Fruit fly (Drosophila melanogaster) whole organism, prepupa: ENCODE results near the gene Rbf2.

ENCODE experiments used
- CG11294 ChIP-seq: fragments of 200-800 bp; sonication (Bioruptor generic); IDR thresholded peaks from 2 replicates; pipeline ENCODE4 v1.3.6; 2022; ENCODE audit warnings: missing biosample characterization, missing genetic modification characterization
- CG11762 ChIP-seq: fragments of 200-800 bp; sonication (Bioruptor generic); optimal IDR thresholded peaks from 3 replicates; lab custom pipeline; 2016; ENCODE audit warnings: missing biosample characterization, missing genetic modification characterization; ENCODE audit not compliant: insufficient read depth
- CG3919 ChIP-seq: fragments of 200-800 bp; sonication (Bioruptor generic); optimal IDR thresholded peaks from 3 replicates; lab custom pipeline; 2016; ENCODE audit warnings: missing biosample characterization, missing genetic modification characterization
- CG6792 ChIP-seq: fragments of 200-800 bp; sonication (Bioruptor generic); optimal IDR thresholded peaks from 3 replicates; lab custom pipeline; 2016; ENCODE audit warnings: missing biosample characterization, missing genetic modification characterization
- CG8319 ChIP-seq: fragments of 200-800 bp; sonication (Bioruptor generic); optimal IDR thresholded peaks from 3 replicates; lab custom pipeline; 2016; ENCODE audit warnings: missing biosample characterization, missing genetic modification characterization
- CG8632 ChIP-seq: fragments of 200-800 bp; sonication (Bioruptor generic); optimal IDR thresholded peaks from 3 replicates; lab custom pipeline; 2016; ENCODE audit warnings: missing biosample characterization, missing genetic modification characterization
- Eip93F ChIP-seq: fragments of 200-800 bp; sonication (Bioruptor generic); optimal IDR thresholded peaks from 2 replicates; lab custom pipeline; 2016; ENCODE audit warnings: missing biosample characterization, mild to moderate bottlenecking, missing genetic modification characterization
- Gug ChIP-seq: fragments of 200-800 bp; sonication (Bioruptor generic); IDR thresholded peaks from 2 replicates; pipeline ENCODE4 v1.3.6; 2022; ENCODE audit warnings: missing biosample characterization, missing genetic modification characterization
- Lpt ChIP-seq: fragments of 200-800 bp; sonication (Bioruptor generic); optimal IDR thresholded peaks from 3 replicates; lab custom pipeline; 2016; ENCODE audit warnings: missing biosample characterization, missing genetic modification characterization
- OdsH ChIP-seq: fragments of 200-800 bp; sonication (Bioruptor generic); optimal IDR thresholded peaks from 3 replicates; lab custom pipeline; 2016; ENCODE audit warnings: missing biosample characterization, missing genetic modification characterization
- Sox102F ChIP-seq: fragments of 200-800 bp; sonication (Bioruptor generic); optimal IDR thresholded peaks from 2 replicates; lab custom pipeline; 2016; ENCODE audit warnings: missing biosample characterization, mild to moderate bottlenecking, missing genetic modification characterization
- salr ChIP-seq, 2 experiments: fragments of 200-800 bp; sonication (Bioruptor generic); optimal IDR thresholded peaks; 3 replicates each; lab custom pipeline; 2016 to 2018; ENCODE audit warnings: missing biosample characterization in 2 of 2, missing genetic modification characterization in 2 of 2, mild to moderate bottlenecking in 1 of 2

DNA sequence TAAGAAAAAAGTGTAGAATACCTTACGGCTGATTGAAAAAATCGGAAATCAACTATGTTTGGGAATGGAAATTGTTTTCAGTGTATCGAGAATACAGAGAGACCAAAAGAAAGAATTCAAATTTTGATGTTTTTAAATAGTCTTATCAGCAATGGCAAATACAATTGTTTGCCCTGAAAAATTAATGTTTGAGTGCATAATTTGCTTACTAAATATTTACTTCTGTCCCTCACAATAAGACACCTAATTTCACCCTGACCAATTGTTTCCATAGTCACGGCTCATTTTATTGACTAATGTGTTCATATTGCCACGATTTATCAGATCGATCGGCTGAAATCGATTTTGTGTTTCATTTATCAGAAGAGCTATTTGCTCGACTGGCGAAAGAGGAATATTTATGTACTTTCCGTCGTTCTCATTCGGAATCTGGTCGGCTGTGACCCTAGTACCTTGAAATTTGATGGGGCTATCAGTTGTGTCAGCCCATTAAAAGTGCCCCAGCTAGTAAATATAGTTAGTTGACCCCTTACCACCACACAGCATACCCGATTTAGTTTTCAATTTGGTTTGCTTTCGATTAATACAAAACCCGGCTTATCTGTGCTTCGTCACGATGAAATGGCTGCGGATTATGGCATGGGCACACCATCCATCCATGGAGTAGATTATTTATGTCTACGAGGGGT lies 18.4 kb downstream of the Rbf2 start:
- TF ChIP-seq CG11762 (GFP tag; lab: Kevin White, UChicago) = no peak
- no peak for TF ChIP-seq CG6792
- no peak for TF ChIP-seq Lpt (GFP tag; lab: Kevin White, UChicago)
- TF ChIP-seq OdsH (GFP tag; lab: Kevin White, UChicago) = no peak
- TF ChIP-seq CG3919 (GFP tag; lab: Kevin White, UChicago) = no peak
- no peak for TF ChIP-seq Gug
- no peak for TF ChIP-seq Sox102F (GFP tag; lab: Kevin White, UChicago)
- no peak for TF ChIP-seq CG8632
- no peak for TF ChIP-seq salr (GFP tag; optimal IDR thresholded peaks at IDR 0.05; lab: Kevin White, UChicago)
- no peak for TF ChIP-seq Eip93F (GFP tag; lab: Kevin White, UChicago)
- no peak for TF ChIP-seq CG8319 (GFP tag; lab: Kevin White, UChicago)
- no peak for TF ChIP-seq CG11294
